Worm (Caenorhabditis elegans): ENCODE measurements around the gene sre-55.

DNA sequence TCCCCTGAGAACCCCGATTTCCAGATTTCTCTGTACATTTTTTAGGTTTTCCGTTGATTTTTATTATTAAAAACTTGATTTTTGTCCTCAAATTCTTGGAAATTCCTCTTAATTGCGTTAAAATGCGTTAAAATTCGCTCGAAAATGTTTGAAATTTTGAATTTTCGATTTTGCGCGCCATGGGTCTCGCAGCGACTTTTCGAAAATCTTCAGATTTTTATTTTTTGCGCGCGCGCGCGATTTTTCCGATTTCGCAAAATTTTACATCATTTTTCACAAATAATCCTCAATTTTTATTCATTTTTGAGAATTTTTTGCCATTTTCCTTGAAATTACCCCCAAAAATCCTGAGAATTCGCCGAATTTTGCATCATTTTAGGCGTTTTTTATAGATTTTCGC, 45.0 kb upstream of the sre-55 start:
- TF ChIP-seq ztf-29 (GFP tag; IDR thresholded peaks at IDR 0.05) = no peak
- no peak for TF ChIP-seq flt-1 (GFP tag; IDR thresholded peaks at IDR 0.05)
- no peak for TF ChIP-seq ztf-23 (GFP tag; IDR thresholded peaks at IDR 0.05)
- no peak for TF ChIP-seq ref-1 (GFP tag; conservative IDR thresholded peaks at IDR 0.05)
- no peak for TF ChIP-seq cog-1 (tag; optimal IDR thresholded peaks at IDR 0.05)
- no peak for TF ChIP-seq T22C8.4 (GFP tag; IDR thresholded peaks at IDR 0.05)
- no peak for TF ChIP-seq klf-2 (GFP tag; conservative IDR thresholded peaks at IDR 0.05)

Data from whole organism, midembryonic.